Worm (Caenorhabditis elegans) whole organism, L2 larva: ENCODE data around the gene T20B3.1.

ENCODE experiments used
- C34F6.9 ChIP-seq: fragments of 150-350 bp; optimal IDR thresholded peaks from 2 replicates; lab custom pipeline; 2014; ENCODE audit warnings: missing biosample characterization, missing genetic modification characterization
- R02D3.7 ChIP-seq: fragments of 150-350 bp; optimal IDR thresholded peaks from 2 replicates; lab custom pipeline; 2014; ENCODE audit warnings: missing biosample characterization, missing genetic modification characterization
- Y55F3AM.14 ChIP-seq: fragments of 200-800 bp; sonication (Bioruptor generic); optimal IDR thresholded peaks from 2 replicates; lab custom pipeline; 2018; ENCODE audit warnings: mild to moderate bottlenecking, missing genetic modification characterization, missing compliant biosample characterization
- ZK546.5 ChIP-seq: sonication (generic microtip); optimal IDR thresholded peaks from 2 replicates; lab custom pipeline; 2017; ENCODE audit warnings: missing biosample characterization, missing genetic modification characterization
- alr-1 ChIP-seq: fragments of 150-350 bp; optimal IDR thresholded peaks from 2 replicates; lab custom pipeline; 2014; ENCODE audit warnings: missing biosample characterization, missing genetic modification characterization
- ama-1 ChIP-seq: fragments of 150-350 bp; optimal IDR thresholded peaks from 2 replicates; lab custom pipeline; 2018; ENCODE audit warnings: inconsistent platforms
- ceh-16 ChIP-seq: fragments of 150-350 bp; optimal IDR thresholded peaks from 2 replicates; lab custom pipeline; 2014; ENCODE audit warnings: missing biosample characterization, missing genetic modification characterization
- crh-2 ChIP-seq: sonication (generic microtip); optimal IDR thresholded peaks from 2 replicates; lab custom pipeline; 2017; ENCODE audit warnings: missing biosample characterization, missing genetic modification characterization
- egl-27 ChIP-seq: sonication (generic microtip); optimal IDR thresholded peaks from 3 replicates; lab custom pipeline; 2017; ENCODE audit warnings: missing biosample characterization, missing genetic modification reagents, missing genetic modification characterization
- elt-1 ChIP-seq: fragments of 150-350 bp; optimal IDR thresholded peaks from 2 replicates; lab custom pipeline; 2014; ENCODE audit warnings: missing biosample characterization, missing genetic modification characterization
- gmeb-1 ChIP-seq: fragments of 150-350 bp; optimal IDR thresholded peaks from 2 replicates; lab custom pipeline; 2014; ENCODE audit warnings: missing biosample characterization, missing genetic modification characterization
- lin-13 ChIP-seq: fragments of 150-350 bp; optimal IDR thresholded peaks from 2 replicates; lab custom pipeline; 2014; ENCODE audit warnings: missing biosample characterization, missing genetic modification reagents, missing genetic modification characterization
- lsy-2 ChIP-seq, 2 experiments: fragments of 150-350 bp in 1 of 2; sonication (generic microtip) in 1 of 2; optimal IDR thresholded peaks; 2 replicates each; lab custom pipeline; 2014 to 2017; ENCODE audit warnings: missing biosample characterization in 2 of 2, missing genetic modification characterization in 2 of 2
- mab-5 ChIP-seq: fragments of 150-350 bp; optimal IDR thresholded peaks from 2 replicates; lab custom pipeline; 2014; ENCODE audit warnings: missing biosample characterization, missing genetic modification characterization
- mbf-1 ChIP-seq: sonication (generic microtip); optimal IDR thresholded peaks from 2 replicates; lab custom pipeline; 2017; ENCODE audit warnings: missing biosample characterization, missing genetic modification characterization
- mdl-1 ChIP-seq, 2 experiments: fragments of 150-350 bp in 1 of 2; sonication (generic microtip) in 1 of 2; optimal IDR thresholded peaks; 2 replicates each; lab custom pipeline; 2017; ENCODE audit warnings: missing biosample characterization in 2 of 2, missing genetic modification characterization in 2 of 2
- nhr-10 ChIP-seq: sonication (generic microtip); optimal IDR thresholded peaks from 2 replicates; lab custom pipeline; 2017; ENCODE audit warnings: missing biosample characterization, missing genetic modification characterization
- nhr-11 ChIP-seq: fragments of 150-350 bp; optimal IDR thresholded peaks from 2 replicates; lab custom pipeline; 2014; ENCODE audit warnings: missing biosample characterization, missing genetic modification characterization
- nhr-12 ChIP-seq: fragments of 150-350 bp; optimal IDR thresholded peaks from 2 replicates; lab custom pipeline; 2014; ENCODE audit warnings: missing biosample characterization, missing genetic modification characterization
- nhr-21 ChIP-seq: fragments of 150-350 bp; optimal IDR thresholded peaks from 2 replicates; lab custom pipeline; 2014; ENCODE audit warnings: missing biosample characterization, missing genetic modification characterization
- nhr-25 ChIP-seq: fragments of 150-350 bp; sonication (generic microtip); optimal IDR thresholded peaks from 3 replicates; lab custom pipeline; 2014; ENCODE audit warnings: missing biosample characterization, missing genetic modification characterization
- nhr-6 ChIP-seq: fragments of 150-350 bp; optimal IDR thresholded peaks from 2 replicates; lab custom pipeline; 2014; ENCODE audit warnings: missing biosample characterization, missing genetic modification characterization
- nhr-77 ChIP-seq: fragments of 150-350 bp; optimal IDR thresholded peaks from 2 replicates; lab custom pipeline; 2014; ENCODE audit warnings: missing biosample characterization, missing genetic modification characterization
- sem-4 ChIP-seq: fragments of 150-350 bp; optimal IDR thresholded peaks from 2 replicates; lab custom pipeline; 2014; ENCODE audit warnings: missing biosample characterization, missing genetic modification reagents, missing genetic modification characterization
- skn-1 ChIP-seq: sonication (generic microtip); optimal IDR thresholded peaks from 2 replicates; lab custom pipeline; 2017; ENCODE audit warnings: missing biosample characterization, missing genetic modification characterization
- sma-3 ChIP-seq: sonication (generic microtip); optimal IDR thresholded peaks from 2 replicates; lab custom pipeline; 2016; ENCODE audit warnings: missing genetic modification reagents, missing genetic modification characterization, missing compliant biosample characterization
- sma-9 ChIP-seq, 2 experiments: fragments of 150-350 bp in 1 of 2; sonication (generic microtip) in 1 of 2; optimal IDR thresholded peaks; 2 replicates each; lab custom pipeline; 2014 to 2016; ENCODE audit warnings: missing genetic modification characterization in 2 of 2, mild to moderate bottlenecking in 1 of 2, missing biosample characterization in 1 of 2, missing compliant biosample characterization in 1 of 2, missing genetic modification reagents in 1 of 2, moderate library complexity in 1 of 2
- snpc-4 ChIP-seq: fragments of 150-350 bp; optimal IDR thresholded peaks from 2 replicates; lab custom pipeline; 2014; ENCODE audit warnings: missing biosample characterization, missing genetic modification characterization
- unc-55 ChIP-seq: fragments of 150-350 bp; sonication (generic microtip); optimal IDR thresholded peaks from 3 replicates; lab custom pipeline; 2014; ENCODE audit warnings: missing biosample characterization, missing genetic modification reagents, missing genetic modification characterization
- ztf-1 ChIP-seq: fragments of 200-800 bp; sonication (Bioruptor generic); conservative IDR thresholded peaks from 2 replicates; pipeline ENCODE4 v1.3.6; 2022; ENCODE audit warnings: missing genetic modification characterization, missing compliant biosample characterization
- ztf-11 ChIP-seq: sonication (generic microtip); optimal IDR thresholded peaks from 2 replicates; lab custom pipeline; 2017; ENCODE audit warnings: missing biosample characterization, missing genetic modification characterization

Gene T20B3.1

ce11 chrV:16800484-16800883 lies 14.9 kb upstream of the T20B3.1 start:
- TF ChIP-seq skn-1 (tag; lab: Kevin White, UChicago) (no peak), unc-55 (GFP tag; lab: Kevin White, UChicago) (peak; percentile 30)

ce11 chrV:16802572-16802971 lies 12.8 kb upstream of the T20B3.1 start, which contains the start of gene cand-1:
TSS of gene cand-1 (plus strand) at chrV:16802872.
- no peak for TF ChIP-seq alr-1 (tag; lab: Kevin White, UChicago)
- TF ChIP-seq nhr-25 = no peak
- TF ChIP-seq ZK546.5 (tag; lab: Kevin White, UChicago) = no peak
- no peak for TF ChIP-seq ztf-11 (tag; lab: Kevin White, UChicago)
- TF ChIP-seq crh-2 = no peak
- TF ChIP-seq unc-55 (GFP tag; lab: Kevin White, UChicago) = no peak
- TF ChIP-seq snpc-4 (tag; lab: Kevin White, UChicago) = no peak
- TF ChIP-seq nhr-21 (tag; lab: Kevin White, UChicago) = no peak
- no peak for TF ChIP-seq skn-1 (tag; lab: Kevin White, UChicago)
- no peak for TF ChIP-seq R02D3.7 (tag; lab: Kevin White, UChicago)
- TF ChIP-seq elt-1 (tag; lab: Kevin White, UChicago) = no peak
- TF ChIP-seq sma-3 (GFP tag; lab: Kevin White, UChicago) = no peak
- TF ChIP-seq nhr-10 (tag; lab: Kevin White, UChicago) = no peak
- TF ChIP-seq C34F6.9 (tag; lab: Kevin White, UChicago) = no peak
- TF ChIP-seq, all 48 proteins: peak for 0

- TF ChIP-seq egl-27 (no peak), gmeb-1 (tag; lab: Kevin White, UChicago) (no peak), nhr-6 (no peak), ceh-16 (no peak), mdl-1 (tag; optimal IDR thresholded peaks at IDR 0.05; lab: Kevin White, UChicago) (no peak), alr-1 (tag; lab: Kevin White, UChicago) (no peak), ama-1 (lab: Kevin White, UChicago) (no peak)
These were observed 10.6 kb upstream of the T20B3.1 start for ce11 chrV:16804795-16805194.

ce11 chrV:16808168-16808567 lies 7.2 kb upstream of the T20B3.1 start:
- TF ChIP-seq nhr-11 (tag; lab: Kevin White, UChicago) (no peak), crh-2 (no peak), Y55F3AM.14 (GFP tag; lab: Kevin White, UChicago) (no peak), nhr-25 (no peak), ZK546.5 (tag; lab: Kevin White, UChicago) (no peak), lin-13 (GFP tag; lab: Kevin White, UChicago) (no peak), nhr-77 (tag; lab: Kevin White, UChicago) (no peak)

- TF ChIP-seq lsy-2 (tag; optimal IDR thresholded peaks at IDR 0.05; lab: Kevin White, UChicago) (no peak), mab-5 (no peak), nhr-25 (no peak)
- TF ChIP-seq, all 48 proteins: peak for 0
These were observed 3.5 kb upstream of the T20B3.1 start for ce11 chrV:16811841-16812240.

ce11 chrV:16812371-16812770 lies 3.0 kb upstream of the T20B3.1 start:
- no peak for TF ChIP-seq crh-2
- no peak for TF ChIP-seq nhr-10 (tag; lab: Kevin White, UChicago)
- no peak for TF ChIP-seq mbf-1 (tag; lab: Kevin White, UChicago)
- TF ChIP-seq nhr-12 = no peak
- no peak for TF ChIP-seq Y55F3AM.14 (GFP tag; lab: Kevin White, UChicago)
- TF ChIP-seq nhr-77 (tag; lab: Kevin White, UChicago) = no peak
- no peak for TF ChIP-seq sma-3 (GFP tag; lab: Kevin White, UChicago)
- TF ChIP-seq sma-9 (GFP tag; optimal IDR thresholded peaks at IDR 0.05; lab: Kevin White, UChicago) = no peak
- no peak for TF ChIP-seq sma-9 (tag; optimal IDR thresholded peaks at IDR 0.05; lab: Kevin White, UChicago)
- no peak for TF ChIP-seq ztf-1 (GFP tag; lab: Robert Waterston, UW)
- no peak for TF ChIP-seq elt-1 (tag; lab: Kevin White, UChicago)
- TF ChIP-seq snpc-4 (tag; lab: Kevin White, UChicago) = no peak
- TF ChIP-seq mab-5 = no peak
- no peak for TF ChIP-seq sem-4
